Worm (Caenorhabditis elegans): ENCODE results near the gene C01G6.3.

- TF ChIP-seq aly-2 (tag; optimal IDR thresholded peaks at IDR 0.05) (no peak), snpc-1.2 (GFP tag; IDR thresholded peaks at IDR 0.05) (no peak), lin-15B (tag; optimal IDR thresholded peaks at IDR 0.05) (no peak), fos-1 (tag; optimal IDR thresholded peaks at IDR 0.05) (peak; percentile 33), nhr-25 (tag; optimal IDR thresholded peaks at IDR 0.05; ENCODE audit: borderline replicate concordance, insufficient read depth) (no peak), fkh-10 (GFP tag; optimal IDR thresholded peaks at IDR 0.05) (no peak), daf-12 (tag; optimal IDR thresholded peaks at IDR 0.05) (no peak), ama-1 (optimal IDR thresholded peaks at IDR 0.05) (no peak), pha-4 (GFP tag; IDR thresholded peaks at IDR 0.05) (peak; percentile 59; the same call in 1 of the 2 replicates), pha-4 (tag; optimal IDR thresholded peaks at IDR 0.05) (no peak), Y105C5A.15 (GFP tag; IDR thresholded peaks at IDR 0.05) (no peak), hif-1 (tag; optimal IDR thresholded peaks at IDR 0.05) (peak; percentile 64 to 89), rbr-2 (tag; optimal IDR thresholded peaks at IDR 0.05) (no peak)
Measured at ce11 chrII:9283668-9284357, 14.1 kb downstream of the C01G6.3 start.
